5 worm cellular contexts compared by ENCODE assay signal in genomic region chrV:3276184-3276583, ce11.
TF ChIP-seq lines count a peak whose summit lies in the region.

No protein-coding gene starts in this region.

TF ChIP-seq in whole organism, L1 larva, 84 proteins besides CTCF, POLR2A, EP300 and RAD21:
- TF ChIP-seq isw-1 (GFP tag; IDR thresholded peaks at IDR 0.05; lab: Robert Waterston, UW), result no peak
- TF ChIP-seq nhr-47 (tag; optimal IDR thresholded peaks at IDR 0.05; lab: Kevin White, UChicago), result no peak
- TF ChIP-seq aly-2 (tag; optimal IDR thresholded peaks at IDR 0.05; lab: Kevin White, UChicago), result no peak
- peak; percentile 33; the same call in 1 of the 2 replicates for TF ChIP-seq nhr-19 (GFP tag; conservative IDR thresholded peaks at IDR 0.05; lab: Robert Waterston, UW)
- TF ChIP-seq nhr-71 (tag; optimal IDR thresholded peaks at IDR 0.05; lab: Kevin White, UChicago), result peak; percentile 71
- TF ChIP-seq jun-1 (tag; optimal IDR thresholded peaks at IDR 0.05; lab: Kevin White, UChicago), result no peak
- TF ChIP-seq nhr-20 (tag; optimal IDR thresholded peaks at IDR 0.05; lab: Kevin White, UChicago), result peak; percentile 29
- TF ChIP-seq lin-14 (GFP tag; optimal IDR thresholded peaks at IDR 0.05; lab: Kevin White, UChicago), result peak; percentile 75
- TF ChIP-seq rnt-1 (tag; optimal IDR thresholded peaks at IDR 0.05; lab: Kevin White, UChicago), result peak; percentile 49
TF ChIP-seq in whole organism, L1 larva: peak in this region for 5.

TF ChIP-seq in whole organism, L2 larva, 48 proteins besides CTCF, POLR2A, EP300 and RAD21:
- TF ChIP-seq sma-9 (GFP tag; optimal IDR thresholded peaks at IDR 0.05; lab: Kevin White, UChicago) (peak; percentile 92), sma-9 (tag; optimal IDR thresholded peaks at IDR 0.05; lab: Kevin White, UChicago) (no peak), F13H6.1 (tag; optimal IDR thresholded peaks at IDR 0.05; lab: Kevin White, UChicago) (peak; percentile 80), nhr-10 (tag; optimal IDR thresholded peaks at IDR 0.05; lab: Kevin White, UChicago) (no peak), sem-4 (tag; optimal IDR thresholded peaks at IDR 0.05; lab: Kevin White, UChicago) (peak; percentile 4), peb-1 (tag; optimal IDR thresholded peaks at IDR 0.05; lab: Kevin White, UChicago) (no peak)

TF ChIP-seq in whole organism, L3 larva, 47 proteins besides CTCF, POLR2A, EP300 and RAD21:
- TF ChIP-seq nhr-28 (tag; optimal IDR thresholded peaks at IDR 0.05; lab: Kevin White, UChicago), result no peak
- peak; percentile 26 for TF ChIP-seq egl-5 (tag; optimal IDR thresholded peaks at IDR 0.05; lab: Kevin White, UChicago)
- TF ChIP-seq snpc-4 (tag; optimal IDR thresholded peaks at IDR 0.05; lab: Kevin White, UChicago), result no peak
- TF ChIP-seq jun-1 (tag; optimal IDR thresholded peaks at IDR 0.05; lab: Kevin White, UChicago), result no peak
- peak; percentile 32 for TF ChIP-seq lin-39 (tag; optimal IDR thresholded peaks at IDR 0.05; lab: Kevin White, UChicago)
- TF ChIP-seq nhr-237 (tag; optimal IDR thresholded peaks at IDR 0.05; lab: Kevin White, UChicago), result no peak
- TF ChIP-seq elt-3 (tag; optimal IDR thresholded peaks at IDR 0.05; lab: Kevin White, UChicago), result no peak
- no peak for TF ChIP-seq nhr-25 (tag; optimal IDR thresholded peaks at IDR 0.05; lab: Kevin White, UChicago)
- no peak for TF ChIP-seq aly-2 (tag; optimal IDR thresholded peaks at IDR 0.05; lab: Kevin White, UChicago)

TF ChIP-seq in whole organism, L4 larva, 104 proteins besides CTCF, POLR2A, EP300 and RAD21:
- no peak for TF ChIP-seq R02D3.7 (tag; optimal IDR thresholded peaks at IDR 0.05; lab: Kevin White, UChicago)
- TF ChIP-seq dmd-6 (GFP tag; IDR thresholded peaks at IDR 0.05; lab: Robert Waterston, UW), result peak; percentile 56
- TF ChIP-seq hlh-11 (tag; optimal IDR thresholded peaks at IDR 0.05; lab: Kevin White, UChicago), result peak; percentile 70
- TF ChIP-seq mxl-2 (GFP tag; conservative IDR thresholded peaks at IDR 0.05; lab: Robert Waterston, UW), result no peak
- TF ChIP-seq mxl-3 (GFP tag; optimal IDR thresholded peaks at IDR 0.05; lab: Kevin White, UChicago), result peak; percentile 49
- TF ChIP-seq zfp-3 (GFP tag; conservative IDR thresholded peaks at IDR 0.05; lab: Robert Waterston, UW), result no peak
- no peak for TF ChIP-seq hmg-1.1 (GFP tag; IDR thresholded peaks at IDR 0.05; lab: Robert Waterston, UW)
- peak; percentile 15 for TF ChIP-seq nhr-11 (tag; optimal IDR thresholded peaks at IDR 0.05; lab: Kevin White, UChicago)
- no peak for TF ChIP-seq ceh-44 (GFP tag; IDR thresholded peaks at IDR 0.05; lab: Robert Waterston, UW)
- TF ChIP-seq unc-62 (GFP tag; optimal IDR thresholded peaks at IDR 0.05 in 1 of 2; lab: Kevin White, UChicago), result peak in 1 of 2 experiments; percentile 80
- TF ChIP-seq unc-62 (tag; optimal IDR thresholded peaks at IDR 0.05; lab: Kevin White, UChicago), result no peak
- TF ChIP-seq ceh-20 (GFP tag; IDR thresholded peaks at IDR 0.05; lab: Robert Waterston, UW), result 0 out of 2 replicates have a peak, but pooled peaks have one; percentile 26
- TF ChIP-seq nhr-48 (tag; optimal IDR thresholded peaks at IDR 0.05; lab: Kevin White, UChicago), result no peak
- peak; percentile 16 for TF ChIP-seq hlh-30 (tag; optimal IDR thresholded peaks at IDR 0.05; lab: Kevin White, UChicago; ENCODE audit: insufficient read depth)
- no peak for TF ChIP-seq F10B5.3 (tag; optimal IDR thresholded peaks at IDR 0.05; lab: Kevin White, UChicago)
- TF ChIP-seq daf-16 (GFP tag; optimal IDR thresholded peaks at IDR 0.05; lab: Kevin White, UChicago), result peak in 1 of 2 experiments; percentile 90
- TF ChIP-seq daf-16 (tag; optimal IDR thresholded peaks at IDR 0.05; lab: Kevin White, UChicago), result no peak

TF ChIP-seq in whole organism, young adult, 124 proteins besides CTCF, POLR2A, EP300 and RAD21:
- TF ChIP-seq F10E7.11 (tag; optimal IDR thresholded peaks at IDR 0.05; lab: Kevin White, UChicago) (no peak), K12H6.12 (tag; optimal IDR thresholded peaks at IDR 0.05; lab: Kevin White, UChicago) (peak; percentile 9)
